Worm (Caenorhabditis elegans) whole organism, early embryonic: Measurements from ENCODE around the gene snf-5.

ENCODE experiments used
- B0310.2 ChIP-seq: sonication (generic microtip); optimal IDR thresholded peaks from 2 replicates; lab custom pipeline; 2016; ENCODE audit warnings: mild to moderate bottlenecking, missing genetic modification characterization, missing compliant biosample characterization
- F13C5.2 ChIP-seq: sonication (generic microtip); optimal IDR thresholded peaks from 2 replicates; lab custom pipeline; 2017; ENCODE audit warnings: mild to moderate bottlenecking, missing genetic modification characterization, inconsistent platforms, missing compliant biosample characterization
- aly-1 ChIP-seq: sonication (generic microtip); optimal IDR thresholded peaks from 2 replicates; lab custom pipeline; 2016; ENCODE audit warnings: missing genetic modification characterization, missing compliant biosample characterization
- ama-1 ChIP-seq: fragments of 150-350 bp; optimal IDR thresholded peaks from 2 replicates; lab custom pipeline; 2014
- ceh-13 ChIP-seq: fragments of 200-800 bp; sonication (Bioruptor generic); optimal IDR thresholded peaks from 2 replicates; lab custom pipeline; 2018; ENCODE audit warnings: mild to moderate bottlenecking, missing genetic modification characterization, missing compliant biosample characterization
- ceh-36 ChIP-seq: sonication (generic microtip); optimal IDR thresholded peaks from 2 replicates; lab custom pipeline; 2016; ENCODE audit warnings: missing genetic modification characterization, inconsistent platforms, missing compliant biosample characterization
- ets-7 ChIP-seq: sonication (generic microtip); optimal IDR thresholded peaks from 2 replicates; lab custom pipeline; 2016; ENCODE audit warnings: missing genotype, missing genetic modification characterization, missing compliant biosample characterization
- flt-1 ChIP-seq: fragments of 200-800 bp; sonication (Bioruptor generic); IDR thresholded peaks from 2 replicates; pipeline ENCODE4 v1.3.6; 2022; ENCODE audit warnings: missing genetic modification characterization, missing compliant biosample characterization
- hmbx-1 ChIP-seq: sonication (generic microtip); optimal IDR thresholded peaks from 2 replicates; lab custom pipeline; 2016; ENCODE audit warnings: mild to moderate bottlenecking, missing genetic modification characterization, missing compliant biosample characterization
- hmg-4 ChIP-seq: fragments of 200-800 bp; sonication (Bioruptor generic); optimal IDR thresholded peaks from 2 replicates; lab custom pipeline; 2018; ENCODE audit warnings: mild to moderate bottlenecking, missing genetic modification characterization, missing compliant biosample characterization
- hnd-1 ChIP-seq: sonication (generic microtip); optimal IDR thresholded peaks from 2 replicates; lab custom pipeline; 2016; ENCODE audit warnings: missing genetic modification characterization, missing compliant biosample characterization
- pes-1 ChIP-seq: fragments of 200-800 bp; sonication (Bioruptor generic); IDR thresholded peaks from 2 replicates; pipeline ENCODE4 v1.3.6; 2022; ENCODE audit warnings: missing genetic modification reagents, missing genetic modification characterization, missing compliant biosample characterization
- scrt-1 ChIP-seq: fragments of 200-800 bp; sonication (Bioruptor generic); IDR thresholded peaks from 2 replicates; pipeline ENCODE4 v1.3.6; 2022; ENCODE audit warnings: missing genetic modification characterization, missing compliant biosample characterization
- sea-1 ChIP-seq: fragments of 200-800 bp; sonication (Bioruptor generic); conservative IDR thresholded peaks from 2 replicates; pipeline ENCODE4 v1.3.6; 2022; ENCODE audit warnings: missing genetic modification characterization, missing compliant biosample characterization
- tbx-11 ChIP-seq: fragments of 200-800 bp; sonication (Bioruptor generic); IDR thresholded peaks from 2 replicates; pipeline ENCODE4 v1.3.6; 2022; ENCODE audit warnings: missing genetic modification characterization, missing compliant biosample characterization
- tbx-37 ChIP-seq: fragments of 200-800 bp; sonication (Bioruptor generic); conservative IDR thresholded peaks from 2 replicates; pipeline ENCODE4 v1.3.6; 2022; ENCODE audit warnings: missing genetic modification reagents, missing genetic modification characterization, missing compliant biosample characterization
- tra-4 ChIP-seq: sonication (generic microtip); optimal IDR thresholded peaks from 2 replicates; lab custom pipeline; 2017; ENCODE audit warnings: missing genetic modification characterization, missing compliant biosample characterization

snf-5 gene

DNA sequence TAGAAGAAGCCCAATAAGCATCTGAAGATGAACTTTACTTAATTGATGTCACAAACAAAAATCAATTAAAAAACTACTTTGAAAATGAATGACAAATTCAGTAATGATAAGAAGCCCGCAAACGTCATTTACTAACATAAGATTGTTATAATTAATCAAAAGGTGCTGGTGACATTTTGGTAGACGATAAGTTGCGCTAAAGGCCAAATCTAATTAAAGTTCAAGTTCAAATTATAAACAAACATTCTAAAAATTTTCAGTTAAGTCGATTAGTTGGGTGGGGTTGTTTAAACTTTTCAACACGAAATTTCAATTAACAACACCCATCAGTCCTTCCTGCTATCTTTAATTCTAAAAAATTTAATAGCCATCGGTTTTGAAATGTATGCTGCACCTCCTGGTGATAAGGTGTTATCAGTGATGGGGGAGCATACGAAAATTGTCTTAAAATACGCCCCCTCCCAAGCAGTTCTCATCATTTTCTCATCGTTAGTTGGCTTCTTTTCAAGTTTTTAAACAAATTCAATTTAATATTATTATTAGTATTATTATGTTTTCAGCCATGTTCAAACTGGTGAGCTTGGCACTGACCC, 29.6 kb upstream of the snf-5 start, which contains the start of the genes clec-62 and clec-63:
Gene clec-62, minus strand, starts transcription at position 51 of the 593 bp plus-strand sequence.
Gene clec-63, plus strand, starts transcription at position 561 of the 593 bp plus-strand sequence.
- TF ChIP-seq ceh-13 (GFP tag; lab: Kevin White, UChicago) (no peak), tbx-37 (GFP tag; lab: Robert Waterston, UW) (no peak), aly-1 (no peak), ama-1 (lab: Kevin White, UChicago) (no peak), pes-1 (no peak), hmbx-1 (tag; lab: Kevin White, UChicago) (no peak), ets-7 (no peak)

DNA sequence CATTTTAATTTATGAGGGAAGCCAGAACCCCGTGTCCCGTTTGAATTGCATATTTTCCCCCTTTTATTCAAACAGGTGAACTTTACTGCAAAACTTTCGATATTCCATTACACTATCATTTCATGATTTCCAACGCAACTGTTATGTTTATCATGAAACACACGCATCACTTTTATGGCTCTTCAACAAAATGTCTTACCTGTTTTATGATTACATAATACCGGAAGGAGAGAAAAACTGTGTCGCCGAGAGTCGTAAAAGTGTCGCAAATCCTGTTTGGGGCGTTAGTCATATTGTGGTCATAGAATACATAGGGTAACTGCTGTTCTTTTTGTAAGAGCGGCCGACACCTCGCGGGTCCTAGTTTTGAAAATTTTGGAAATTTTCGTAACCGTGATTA, 26.8 kb upstream of the snf-5 start:
- TF ChIP-seq tbx-37 (GFP tag; lab: Robert Waterston, UW) (no peak), hmg-4 (GFP tag; lab: Kevin White, UChicago) (no peak), pes-1 (no peak), ceh-36 (no peak), hnd-1 (tag; lab: Kevin White, UChicago) (no peak), tra-4 (tag; lab: Kevin White, UChicago) (no peak), F13C5.2 (tag; lab: Kevin White, UChicago) (no peak), B0310.2 (tag; lab: Kevin White, UChicago) (no peak), hmbx-1 (tag; lab: Kevin White, UChicago) (no peak), tbx-11 (GFP tag; lab: Robert Waterston, UW) (no peak), flt-1 (GFP tag; lab: Robert Waterston, UW) (no peak), sea-1 (GFP tag; lab: Robert Waterston, UW) (no peak), ets-7 (no peak), scrt-1 (GFP tag; lab: Robert Waterston, UW) (no peak)

DNA sequence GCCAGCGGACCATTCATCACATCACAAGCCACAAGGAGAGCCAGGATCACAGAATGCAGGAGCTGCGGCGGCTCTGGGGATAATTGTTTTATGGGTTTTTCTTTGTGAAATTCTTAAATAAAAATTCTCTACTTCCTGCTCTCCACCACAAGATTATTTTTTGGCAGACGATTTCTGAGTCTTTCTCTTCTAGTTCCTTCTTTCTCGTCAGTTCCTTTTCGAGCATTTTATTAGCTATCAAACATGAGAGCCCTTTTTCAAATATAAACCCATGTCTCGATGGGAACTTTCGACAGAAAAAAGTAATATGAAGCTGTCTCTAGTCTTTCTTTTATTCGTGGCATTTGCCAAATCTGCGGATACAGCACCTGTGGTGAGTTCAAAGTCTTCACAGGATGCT, 22.9 kb upstream of the snf-5 start, which contains the start of gene F35C5.3:
Gene F35C5.3, plus strand, starts transcription at position 301 of the 400 bp plus-strand sequence.
- TF ChIP-seq aly-1 = no peak
- TF ChIP-seq F13C5.2 (tag; lab: Kevin White, UChicago) = no peak
- no peak for TF ChIP-seq ets-7
- no peak for TF ChIP-seq tra-4 (tag; lab: Kevin White, UChicago)
- TF ChIP-seq scrt-1 (GFP tag; lab: Robert Waterston, UW) = no peak
- no peak for TF ChIP-seq ama-1 (lab: Kevin White, UChicago)
- no peak for TF ChIP-seq pes-1
- TF ChIP-seq flt-1 (GFP tag; lab: Robert Waterston, UW) = no peak
- TF ChIP-seq ceh-36 = no peak
- TF ChIP-seq B0310.2 (tag; lab: Kevin White, UChicago) = no peak
- no peak for TF ChIP-seq tbx-11 (GFP tag; lab: Robert Waterston, UW)
- TF ChIP-seq hmbx-1 (tag; lab: Kevin White, UChicago) = no peak
- TF ChIP-seq tbx-37 (GFP tag; lab: Robert Waterston, UW) = no peak
- no peak for TF ChIP-seq sea-1 (GFP tag; lab: Robert Waterston, UW)
- TF ChIP-seq ceh-13 (GFP tag; lab: Kevin White, UChicago) = no peak
- no peak for TF ChIP-seq hnd-1 (tag; lab: Kevin White, UChicago)
- TF ChIP-seq hmg-4 (GFP tag; lab: Kevin White, UChicago) = no peak

DNA sequence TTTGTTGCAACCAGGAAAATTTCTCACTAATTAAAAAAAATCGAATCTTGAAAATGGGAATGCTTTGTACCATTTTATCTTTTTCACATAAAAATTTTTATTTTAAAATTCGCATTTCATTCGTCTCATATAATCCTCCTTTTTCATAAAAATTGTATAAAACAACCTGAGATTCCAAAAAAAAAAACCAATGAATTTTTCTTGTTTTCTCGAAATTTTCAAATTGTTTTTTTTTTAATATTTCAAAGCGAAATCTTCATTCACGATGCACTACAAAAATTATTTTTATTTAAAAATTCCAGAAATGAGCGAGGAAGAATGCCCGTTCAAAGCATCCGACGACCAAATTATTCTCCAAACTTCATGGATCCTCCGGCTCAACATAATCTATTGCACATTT, 19.4 kb upstream of the snf-5 start, which contains the start of gene sra-14:
Gene sra-14, plus strand, starts transcription at position 301 of the 400 bp plus-strand sequence.
- no peak for TF ChIP-seq flt-1 (GFP tag; lab: Robert Waterston, UW)

DNA sequence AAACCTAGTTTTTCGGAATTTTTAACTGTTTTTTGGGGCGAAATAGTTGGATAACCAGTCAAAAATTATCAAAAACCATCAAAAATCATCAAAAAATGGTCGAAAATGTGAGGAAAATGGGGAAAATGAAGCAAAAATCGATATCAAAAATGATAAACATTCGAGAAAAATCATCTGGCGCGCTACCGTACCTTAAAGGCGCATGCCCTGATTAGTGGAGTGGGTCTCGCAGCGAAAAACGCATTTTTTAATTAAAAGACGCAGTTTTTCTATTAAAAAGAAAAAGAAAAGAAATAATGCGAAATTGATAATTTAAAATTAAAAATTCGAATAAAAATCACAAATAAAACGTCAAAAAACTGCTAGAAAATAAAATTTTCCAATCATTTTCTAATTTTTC, 14.8 kb upstream of the snf-5 start, which contains the start of gene F35C5.1:
Gene F35C5.1, plus strand, starts transcription at position 399 of the 400 bp plus-strand sequence.
- TF ChIP-seq pes-1 (no peak), ets-7 (no peak), tbx-11 (GFP tag; lab: Robert Waterston, UW) (no peak), aly-1 (no peak), hmg-4 (GFP tag; lab: Kevin White, UChicago) (no peak), ceh-13 (GFP tag; lab: Kevin White, UChicago) (no peak)

DNA sequence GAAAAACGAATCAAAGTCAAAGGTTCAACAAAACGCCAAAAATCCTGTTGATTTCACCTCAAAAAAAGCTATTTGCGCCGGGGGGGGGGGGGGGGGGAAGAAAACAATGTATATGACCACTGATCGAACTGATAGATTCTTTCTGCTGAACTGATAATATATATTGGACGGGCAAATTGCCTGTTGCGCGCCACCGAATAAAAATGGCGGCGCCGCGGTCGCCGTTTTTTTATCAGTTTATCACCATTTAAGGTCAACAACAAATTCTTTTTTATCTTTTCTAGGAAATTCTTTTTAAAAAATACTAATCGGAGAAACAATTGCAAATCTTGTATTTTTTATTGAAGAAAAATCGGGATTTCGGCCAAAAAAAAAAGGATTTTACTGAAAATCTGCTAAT, 14.2 kb upstream of the snf-5 start:
- TF ChIP-seq hmbx-1 (tag; lab: Kevin White, UChicago) (no peak), ceh-36 (no peak), ceh-13 (GFP tag; lab: Kevin White, UChicago) (no peak), tbx-11 (GFP tag; lab: Robert Waterston, UW) (no peak), hmg-4 (GFP tag; lab: Kevin White, UChicago) (no peak), scrt-1 (GFP tag; lab: Robert Waterston, UW) (no peak), sea-1 (GFP tag; lab: Robert Waterston, UW) (no peak), tbx-37 (GFP tag; lab: Robert Waterston, UW) (no peak), pes-1 (no peak), aly-1 (no peak), tra-4 (tag; lab: Kevin White, UChicago) (no peak), hnd-1 (tag; lab: Kevin White, UChicago) (no peak), F13C5.2 (tag; lab: Kevin White, UChicago) (no peak), flt-1 (GFP tag; lab: Robert Waterston, UW) (no peak), ets-7 (no peak), B0310.2 (tag; lab: Kevin White, UChicago) (no peak)

DNA sequence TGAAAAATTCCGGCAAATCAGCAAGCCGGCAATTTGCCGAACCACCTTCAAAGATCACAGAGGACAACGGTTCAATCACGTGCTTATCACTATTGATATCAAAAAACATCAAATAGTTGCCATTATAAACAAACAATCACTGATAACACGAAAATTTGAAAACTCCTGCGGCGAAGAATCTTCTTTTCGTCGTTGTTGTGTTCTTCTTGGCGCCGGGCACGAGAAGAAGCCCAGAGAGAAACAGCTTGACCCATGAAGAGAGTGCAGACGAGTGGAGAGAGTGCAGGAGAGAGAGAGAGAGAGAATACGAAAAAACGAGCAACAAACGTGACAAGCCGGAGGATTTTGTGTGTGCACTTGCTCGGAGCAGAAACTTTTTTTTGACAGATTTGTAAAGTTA, 13.1 kb upstream of the snf-5 start:
- TF ChIP-seq tbx-11 (GFP tag; lab: Robert Waterston, UW) = no peak
- no peak for TF ChIP-seq aly-1
- no peak for TF ChIP-seq tra-4 (tag; lab: Kevin White, UChicago)
- no peak for TF ChIP-seq F13C5.2 (tag; lab: Kevin White, UChicago)
- no peak for TF ChIP-seq hmg-4 (GFP tag; lab: Kevin White, UChicago)
- TF ChIP-seq sea-1 (GFP tag; lab: Robert Waterston, UW) = no peak
- no peak for TF ChIP-seq pes-1
- TF ChIP-seq hmbx-1 (tag; lab: Kevin White, UChicago) = no peak
- TF ChIP-seq ets-7 = no peak
- TF ChIP-seq ama-1 (lab: Kevin White, UChicago) = no peak
- no peak for TF ChIP-seq B0310.2 (tag; lab: Kevin White, UChicago)
- TF ChIP-seq ceh-36 = no peak
- TF ChIP-seq ceh-13 (GFP tag; lab: Kevin White, UChicago) = no peak
- TF ChIP-seq scrt-1 (GFP tag; lab: Robert Waterston, UW) = no peak
